Fruit fly (Drosophila melanogaster): ENCODE results near the gene RpL3.

The RpL3 gene

DNA sequence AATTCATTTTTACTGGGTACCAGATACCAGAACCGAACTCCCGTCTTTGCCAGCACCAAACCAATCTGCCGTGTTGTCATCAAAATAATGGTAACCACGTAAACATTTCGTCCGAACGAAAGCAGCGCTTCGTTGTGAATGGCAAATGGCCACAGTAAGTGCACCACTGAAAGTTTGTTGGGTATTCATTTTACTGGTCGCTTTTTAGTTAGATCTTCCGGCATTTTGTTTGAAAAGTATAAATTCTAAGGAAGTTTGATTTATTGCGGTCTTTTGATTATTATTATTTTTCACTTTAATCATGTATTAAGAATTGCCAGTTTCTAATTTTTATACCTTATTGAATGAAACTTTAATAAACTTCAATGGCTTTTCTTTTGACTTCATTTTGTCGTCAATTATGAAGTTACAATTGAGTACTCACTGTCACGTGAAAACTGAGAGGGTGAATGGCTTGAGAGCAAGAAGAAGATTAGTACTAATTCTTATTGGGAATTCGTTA is 7.2 kb upstream of the RpL3 start, which contains the start of gene ZnT86D (continued):
- TF ChIP-seq Dek (tag; optimal IDR thresholded peaks at IDR 0.05) (peak; percentile 72), Hand (GFP tag; optimal IDR thresholded peaks at IDR 0.05) (peak; percentile 15), CG12659 (GFP tag; optimal IDR thresholded peaks at IDR 0.05) (peak; percentile 84), CG4424 (GFP tag; optimal IDR thresholded peaks at IDR 0.05) (peak; percentile 37), vfl (GFP tag; optimal IDR thresholded peaks at IDR 0.05) (no peak), CG32772 (GFP tag; IDR thresholded peaks at IDR 0.05) (peak; percentile 39; the same call in 1 of the 2 replicates), CG5180 (GFP tag; optimal IDR thresholded peaks at IDR 0.05) (peak; percentile 36), CG7372 (GFP tag; IDR thresholded peaks at IDR 0.05) (no peak), shn (GFP tag; optimal IDR thresholded peaks at IDR 0.05) (peak; percentile 69), CG10543 (GFP tag; optimal IDR thresholded peaks at IDR 0.05) (peak; percentile 87), pzg (GFP tag; optimal IDR thresholded peaks at IDR 0.05) (peak; percentile 64), ap (GFP tag; IDR thresholded peaks at IDR 0.05) (no peak), tap (tag; optimal IDR thresholded peaks at IDR 0.05) (peak; percentile 43), HmgZ (tag; optimal IDR thresholded peaks at IDR 0.05) (peak; percentile 74), jumu (GFP tag; optimal IDR thresholded peaks at IDR 0.05) (peak; percentile 53), sna (GFP tag; IDR thresholded peaks at IDR 0.05; ENCODE audit: partially characterized antibody) (no peak), sc (optimal IDR thresholded peaks at IDR 0.05) (no peak), sc (GFP tag; optimal IDR thresholded peaks at IDR 0.05) (peak; percentile 3), Poxn (GFP tag; IDR thresholded peaks at IDR 0.05) (no peak), CG33213 (GFP tag; optimal IDR thresholded peaks at IDR 0.05) (no peak), CG2202 (tag; optimal IDR thresholded peaks at IDR 0.05) (no peak), Eip74EF (GFP tag; optimal IDR thresholded peaks at IDR 0.05) (peak in 1 of 2 experiments; percentile 46), chm (GFP tag; IDR thresholded peaks at IDR 0.05) (no peak), inv (GFP tag; IDR thresholded peaks at IDR 0.05; ENCODE audit: partially characterized antibody) (no peak), Med (GFP tag) (peak; percentile 95), pnt (GFP tag; optimal IDR thresholded peaks at IDR 0.05) (peak; percentile 22), Sox102F (GFP tag; optimal IDR thresholded peaks at IDR 0.05) (peak; percentile 58), CG17328 (GFP tag; IDR thresholded peaks at IDR 0.05) (no peak), CG11456 (GFP tag; IDR thresholded peaks at IDR 0.05) (no peak), NK7.1 (GFP tag; optimal IDR thresholded peaks at IDR 0.05) (peak; percentile 39), Dll (GFP tag; IDR thresholded peaks at IDR 0.05; ENCODE audit: partially characterized antibody) (no peak), CG14667 (GFP tag; IDR thresholded peaks at IDR 0.05) (no peak), dm (GFP tag; optimal IDR thresholded peaks at IDR 0.05) (peak; percentile 21), amos (GFP tag; IDR thresholded peaks at IDR 0.05; ENCODE audit: partially characterized antibody) (no peak; the same call in 1 of the 2 replicates), bigmax (GFP tag; optimal IDR thresholded peaks at IDR 0.05) (peak; percentile 13), Deaf1 (tag; optimal IDR thresholded peaks at IDR 0.05) (peak; percentile 34), CG17612 (GFP tag; IDR thresholded peaks at IDR 0.05) (no peak), CHES-1-like (GFP tag; optimal IDR thresholded peaks at IDR 0.05) (peak; percentile 75), CG4404 (GFP tag; IDR thresholded peaks at IDR 0.05) (peak; percentile 61), Hr51 (GFP tag; optimal IDR thresholded peaks at IDR 0.05) (peak; percentile 34 to 62), Hey (tag; optimal IDR thresholded peaks at IDR 0.05) (no peak), p53 (GFP tag; optimal IDR thresholded peaks at IDR 0.05) (no peak), CG10274 (GFP tag; optimal IDR thresholded peaks at IDR 0.05) (no peak), ro (GFP tag; IDR thresholded peaks at IDR 0.05) (no peak), lmd (GFP tag; IDR thresholded peaks at IDR 0.05) (peak; percentile 56; the same call in 1 of the 2 replicates), GATAe (GFP tag; conservative IDR thresholded peaks at IDR 0.05) (no peak), stwl (tag; optimal IDR thresholded peaks at IDR 0.05) (peak; percentile 58), CG42726 (GFP tag; IDR thresholded peaks at IDR 0.05; ENCODE audit: partially characterized antibody) (no peak), Pdp1 (GFP tag; optimal IDR thresholded peaks at IDR 0.05) (peak; percentile 48 to 49), CG7839 (tag; optimal IDR thresholded peaks at IDR 0.05) (peak; percentile 71)
